Fruit fly (Drosophila melanogaster): ENCODE measurements around the gene mRpL28.

dm6 chr2L:5000287-5000871, 26.6 kb downstream of the mRpL28 start:
- TF ChIP-seq CG8478 (optimal IDR thresholded peaks at IDR 0.05) (no peak), CTCF (optimal IDR thresholded peaks at IDR 0.05) (no peak)

Data from S2 (cell line).